Fruit fly (Drosophila melanogaster) whole organism, embryonic: Measurements from ENCODE around the gene CG34126.
A peak's percentile ranks its signal among the peaks of the same experiment; 100 is the strongest.

Experiments used
- Asciz ChIP-seq: fragments of 200-800 bp; sonication (Bioruptor generic); optimal IDR thresholded peaks from 2 replicates; lab custom pipeline; 2017; ENCODE audit warnings: missing biosample characterization, mild to moderate bottlenecking, missing genetic modification characterization, missing genetic modification reagents
- CG10267 ChIP-seq: fragments of 200-800 bp; sonication (Bioruptor generic); optimal IDR thresholded peaks from 2 replicates; lab custom pipeline; 2018; ENCODE audit warnings: missing biosample characterization, mild to moderate bottlenecking, missing genetic modification characterization, moderate library complexity
- CG10543 ChIP-seq: fragments of 200-800 bp; sonication (Bioruptor generic); optimal IDR thresholded peaks from 3 replicates; lab custom pipeline; 2017; ENCODE audit warnings: missing biosample characterization, mild to moderate bottlenecking, missing genetic modification characterization, moderate library complexity
- CG14014 ChIP-seq: fragments of 200-800 bp; sonication (Bioruptor generic); IDR thresholded peaks from 2 replicates; pipeline ENCODE4 v1.3.6; 2022; ENCODE audit warnings: missing biosample characterization, missing genetic modification characterization
- CG16813 ChIP-seq: fragments of 200-800 bp; sonication (Bioruptor generic); IDR thresholded peaks from 3 replicates; pipeline ENCODE4 v1.3.6; 2022; ENCODE audit warnings: missing biosample characterization, missing genetic modification characterization; ENCODE audit not compliant: partially characterized antibody
- CG17359 ChIP-seq: fragments of 200-800 bp; sonication (Bioruptor generic); optimal IDR thresholded peaks from 3 replicates; lab custom pipeline; 2018; ENCODE audit warnings: missing biosample characterization, mild to moderate bottlenecking, missing genetic modification characterization, moderate library complexity
- CG31388 ChIP-seq: fragments of 200-800 bp; sonication (Bioruptor generic); optimal IDR thresholded peaks from 2 replicates; lab custom pipeline; 2016; ENCODE audit warnings: missing biosample characterization, missing genetic modification characterization
- CG3163 ChIP-seq: fragments of 200-800 bp; sonication (Bioruptor generic); optimal IDR thresholded peaks from 3 replicates; lab custom pipeline; 2016; ENCODE audit warnings: missing biosample characterization, missing genetic modification characterization
- CG33213 ChIP-seq: fragments of 200-800 bp; sonication (Bioruptor generic); optimal IDR thresholded peaks from 3 replicates; lab custom pipeline; 2016; ENCODE audit warnings: missing biosample characterization, missing genetic modification characterization
- CG33557 ChIP-seq: fragments of 200-800 bp; sonication (Bioruptor generic); optimal IDR thresholded peaks from 2 replicates; lab custom pipeline; 2019; ENCODE audit warnings: missing biosample characterization, mild to moderate bottlenecking, missing genetic modification characterization, moderate library complexity
- CG4328 ChIP-seq: fragments of 200-800 bp; sonication (Bioruptor generic); optimal IDR thresholded peaks from 3 replicates; lab custom pipeline; 2017; ENCODE audit warnings: missing biosample characterization, missing genetic modification reagents, missing genetic modification characterization
- CG5180 ChIP-seq: fragments of 200-800 bp; sonication (Bioruptor generic); optimal IDR thresholded peaks from 3 replicates; lab custom pipeline; 2017; ENCODE audit warnings: missing biosample characterization, missing genetic modification characterization, mild to moderate bottlenecking, moderate library complexity, missing genetic modification reagents
- CG6854 ChIP-seq: fragments of 200-800 bp; sonication (Bioruptor generic); optimal IDR thresholded peaks from 3 replicates; lab custom pipeline; 2017; ENCODE audit warnings: missing biosample characterization, mild to moderate bottlenecking, missing genetic modification characterization
- CG7372 ChIP-seq: fragments of 200-800 bp; sonication (Bioruptor generic); IDR thresholded peaks from 2 replicates; pipeline ENCODE4 v1.3.6; 2022; ENCODE audit warnings: missing biosample characterization, missing genetic modification characterization
- CG8944 ChIP-seq: fragments of 200-800 bp; sonication (Bioruptor generic); optimal IDR thresholded peaks from 3 replicates; lab custom pipeline; 2016; ENCODE audit warnings: missing biosample characterization, missing genetic modification characterization
- CoRest ChIP-seq: fragments of 200-800 bp; sonication (Bioruptor generic); optimal IDR thresholded peaks from 3 replicates; lab custom pipeline; 2018; ENCODE audit warnings: missing biosample characterization, mild to moderate bottlenecking, missing genetic modification characterization, moderate library complexity
- Dfd ChIP-seq, 2 experiments: fragments of >200 bp; optimal IDR thresholded peaks; 2 replicates each; lab custom pipeline; 2017; ENCODE audit warnings: missing biosample characterization in 2 of 2, missing genetic modification characterization in 2 of 2
- Elba2 ChIP-seq: fragments of 200-800 bp; sonication (Bioruptor generic); optimal IDR thresholded peaks from 3 replicates; lab custom pipeline; 2016; ENCODE audit warnings: missing biosample characterization, missing genetic modification characterization
- MTF-1 ChIP-seq: fragments of 200-800 bp; sonication (Bioruptor generic); optimal IDR thresholded peaks from 2 replicates; lab custom pipeline; 2018; ENCODE audit warnings: missing biosample characterization, mild to moderate bottlenecking, missing genetic modification characterization, borderline replicate concordance
- NC2α ChIP-seq: fragments of 200-800 bp; sonication (Bioruptor generic); optimal IDR thresholded peaks from 2 replicates; lab custom pipeline; 2016; ENCODE audit warnings: missing biosample characterization, missing genetic modification characterization
- NFAT ChIP-seq: fragments of 200-800 bp; sonication (Bioruptor generic); IDR thresholded peaks from 2 replicates; pipeline ENCODE4 v1.3.6; 2022; ENCODE audit warnings: missing biosample characterization, missing genetic modification characterization
- NfI ChIP-seq: fragments of 200-800 bp; sonication (Bioruptor generic); optimal IDR thresholded peaks from 3 replicates; lab custom pipeline; 2018; ENCODE audit warnings: missing biosample characterization, mild to moderate bottlenecking, missing genetic modification characterization, moderate library complexity
- Poxn ChIP-seq: fragments of 200-800 bp; sonication (Bioruptor generic); IDR thresholded peaks from 2 replicates; pipeline ENCODE4 v1.3.6; 2022; ENCODE audit warnings: missing biosample characterization, missing genetic modification characterization
- Rfx ChIP-seq: fragments of 200-800 bp; sonication (Bioruptor generic); IDR thresholded peaks from 2 replicates; pipeline ENCODE4 v1.3.6; 2022; ENCODE audit warnings: missing biosample characterization, missing genetic modification characterization
- Sox102F ChIP-seq: fragments of 200-800 bp; sonication (Bioruptor generic); optimal IDR thresholded peaks from 2 replicates; lab custom pipeline; 2018; ENCODE audit warnings: missing biosample characterization, mild to moderate bottlenecking, missing genetic modification characterization, moderate library complexity
- ara ChIP-seq: fragments of 200-800 bp; sonication (Bioruptor generic); IDR thresholded peaks from 2 replicates; pipeline ENCODE4 v1.3.6; 2022; ENCODE audit warnings: missing biosample characterization, missing genetic modification characterization
- bcd ChIP-seq: fragments of 200-800 bp; sonication (Bioruptor generic); optimal IDR thresholded peaks from 2 replicates; lab custom pipeline; 2017; ENCODE audit warnings: missing biosample characterization, mild to moderate bottlenecking, missing genetic modification characterization
- cg ChIP-seq: fragments of 200-800 bp; sonication (Bioruptor generic); optimal IDR thresholded peaks from 3 replicates; lab custom pipeline; 2019; ENCODE audit warnings: missing biosample characterization, mild to moderate bottlenecking, missing genetic modification characterization, moderate library complexity
- dan ChIP-seq: fragments of 200-800 bp; sonication (Bioruptor generic); IDR thresholded peaks from 2 replicates; pipeline ENCODE4 v1.3.6; 2022; ENCODE audit warnings: missing biosample characterization, missing genetic modification characterization
- dysf ChIP-seq: fragments of 200-800 bp; sonication (Bioruptor generic); IDR thresholded peaks from 3 replicates; pipeline ENCODE4 v1.3.6; 2022; ENCODE audit warnings: missing biosample characterization, missing genetic modification characterization
- ems ChIP-seq: fragments of 200-800 bp; sonication (Bioruptor generic); optimal IDR thresholded peaks from 3 replicates; lab custom pipeline; 2016; ENCODE audit warnings: missing biosample characterization, missing genetic modification characterization
- exex ChIP-seq: fragments of 200-800 bp; sonication (Bioruptor generic); optimal IDR thresholded peaks from 4 replicates; lab custom pipeline; 2018; ENCODE audit warnings: missing biosample characterization, mild to moderate bottlenecking, missing genetic modification characterization, moderate library complexity
- fd3F ChIP-seq: fragments of 200-800 bp; sonication (Bioruptor generic); optimal IDR thresholded peaks from 2 replicates; lab custom pipeline; 2018; ENCODE audit warnings: missing biosample characterization, mild to moderate bottlenecking, missing genetic modification characterization, moderate library complexity
- grn ChIP-seq: fragments of 200-800 bp; sonication (Bioruptor generic); optimal IDR thresholded peaks from 3 replicates; lab custom pipeline; 2017; ENCODE audit warnings: missing biosample characterization, missing genetic modification characterization
- inv ChIP-seq: fragments of 200-800 bp; sonication (Bioruptor generic); IDR thresholded peaks from 2 replicates; pipeline ENCODE4 v1.3.6; 2022; ENCODE audit warnings: missing biosample characterization, missing genetic modification characterization; ENCODE audit not compliant: partially characterized antibody
- kah ChIP-seq: fragments of 200-800 bp; sonication (Bioruptor generic); optimal IDR thresholded peaks from 2 replicates; lab custom pipeline; 2018; ENCODE audit warnings: missing biosample characterization, mild to moderate bottlenecking, missing genetic modification characterization
- klu ChIP-seq: fragments of 200-800 bp; sonication (Bioruptor generic); IDR thresholded peaks from 2 replicates; pipeline ENCODE4 v1.3.6; 2022; ENCODE audit warnings: missing biosample characterization, missing genetic modification characterization
- lmd ChIP-seq: fragments of 200-800 bp; sonication (Bioruptor generic); IDR thresholded peaks from 2 replicates; pipeline ENCODE4 v1.3.6; 2022; ENCODE audit warnings: missing biosample characterization, missing genetic modification characterization
- maf-S ChIP-seq: fragments of 200-800 bp; sonication (Bioruptor generic); optimal IDR thresholded peaks from 2 replicates; lab custom pipeline; 2016; ENCODE audit warnings: missing biosample characterization, missing genetic modification characterization
- odd ChIP-seq: fragments of 200-800 bp; sonication (Bioruptor generic); optimal IDR thresholded peaks from 2 replicates; lab custom pipeline; 2017; ENCODE audit warnings: missing biosample characterization, mild to moderate bottlenecking, missing genetic modification characterization
- p53 ChIP-seq: fragments of 200-800 bp; sonication (Bioruptor generic); optimal IDR thresholded peaks from 2 replicates; lab custom pipeline; 2016; ENCODE audit warnings: missing biosample characterization, missing genetic modification characterization
- phol ChIP-seq: fragments of 200-800 bp; sonication (Bioruptor generic); optimal IDR thresholded peaks from 3 replicates; lab custom pipeline; 2018; ENCODE audit warnings: missing biosample characterization, mild to moderate bottlenecking, missing genetic modification characterization, moderate library complexity
- pzg ChIP-seq: fragments of 200-800 bp; sonication (Bioruptor generic); optimal IDR thresholded peaks from 3 replicates; lab custom pipeline; 2018; ENCODE audit warnings: missing biosample characterization, mild to moderate bottlenecking, missing genetic modification characterization, moderate library complexity
- row ChIP-seq: fragments of 200-800 bp; sonication (Bioruptor generic); IDR thresholded peaks from 3 replicates; pipeline ENCODE4 v1.3.6; 2022; ENCODE audit warnings: missing biosample characterization, missing genetic modification characterization
- run ChIP-seq: fragments of 200-800 bp; sonication (Bioruptor generic); optimal IDR thresholded peaks from 3 replicates; lab custom pipeline; 2018; ENCODE audit warnings: missing biosample characterization, mild to moderate bottlenecking, missing genetic modification characterization
- sim ChIP-seq: fragments of 200-800 bp; sonication (Bioruptor generic); IDR thresholded peaks from 2 replicates; pipeline ENCODE4 v1.3.6; 2022; ENCODE audit warnings: missing biosample characterization, missing genetic modification characterization
- slbo ChIP-seq: fragments of 200-800 bp; sonication (Bioruptor generic); IDR thresholded peaks from 2 replicates; pipeline ENCODE4 v1.3.6; 2022; ENCODE audit warnings: missing biosample characterization, missing genetic modification characterization
- sna ChIP-seq: fragments of 200-800 bp; sonication (Bioruptor generic); IDR thresholded peaks from 2 replicates; pipeline ENCODE4 v1.3.6; 2022; ENCODE audit warnings: missing biosample characterization, missing genetic modification characterization; ENCODE audit not compliant: partially characterized antibody
- zen2 ChIP-seq: fragments of 200-800 bp; sonication (Bioruptor generic); IDR thresholded peaks from 3 replicates; pipeline ENCODE4 v1.3.6; 2022; ENCODE audit warnings: missing biosample characterization, missing genetic modification characterization; ENCODE audit not compliant: partially characterized antibody

CG34126 gene

DNA sequence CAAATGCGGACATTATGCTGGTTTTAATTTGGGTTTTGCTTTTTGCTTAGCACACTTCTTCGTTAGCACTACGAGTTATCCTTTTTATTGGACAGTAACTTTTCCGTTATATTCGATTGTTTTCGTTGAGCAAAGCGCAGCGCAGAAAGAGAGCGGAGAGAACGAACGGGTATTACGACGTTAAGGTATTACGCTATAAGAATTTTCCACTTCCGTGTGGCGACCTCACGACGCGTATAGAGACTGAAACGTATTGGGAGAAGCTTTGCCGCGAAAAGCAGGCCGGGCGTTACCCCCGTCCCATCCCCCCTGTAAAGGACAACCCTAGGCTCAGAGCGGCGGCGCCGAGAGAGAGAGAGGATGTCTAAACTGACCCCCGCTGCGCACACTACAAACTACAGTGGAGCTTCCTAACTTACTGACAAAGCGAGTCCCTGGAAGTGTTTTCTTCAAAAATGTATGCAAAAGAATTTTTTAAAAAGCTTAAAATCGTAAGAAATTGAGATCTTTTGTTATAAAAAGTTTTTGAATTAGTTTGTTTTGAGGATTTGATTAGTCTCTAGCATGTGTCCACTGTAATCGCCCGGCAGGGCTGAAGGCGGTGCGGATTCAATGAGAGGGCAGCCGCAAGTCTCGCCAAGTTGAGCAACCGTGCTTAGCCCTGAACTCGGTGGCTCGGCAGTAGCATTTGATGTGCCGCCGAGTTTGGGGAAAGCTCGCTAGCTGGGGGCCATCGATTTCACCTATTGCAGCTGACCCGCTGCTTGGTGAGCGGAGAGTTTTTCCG, 23.5 kb downstream of the CG34126 start (continued):
- TF ChIP-seq grn, result peak; percentile 60
- TF ChIP-seq CoRest (tag; lab: Kevin White, UChicago), result peak; percentile 94
- peak; percentile 88 for TF ChIP-seq odd (GFP tag; lab: Kevin White, UChicago)
- TF ChIP-seq dan (GFP tag; lab: Robert Waterston, UW), result peak; percentile 78
- TF ChIP-seq CG33213, result peak; percentile 93
- peak; percentile 78 for TF ChIP-seq CG3163 (GFP tag; lab: Kevin White, UChicago)
- peak; percentile 97 for TF ChIP-seq dysf (GFP tag; lab: Robert Waterston, UW)
- TF ChIP-seq NFAT, result peak; percentile 92
- peak; percentile 76 for TF ChIP-seq MTF-1 (GFP tag; lab: Kevin White, UChicago)
- peak; percentile 81 for TF ChIP-seq sim (GFP tag; lab: Robert Waterston, UW)
- TF ChIP-seq Sox102F, result peak; percentile 94
- no peak for TF ChIP-seq Elba2 (GFP tag; lab: Kevin White, UChicago)
- TF ChIP-seq pzg (GFP tag; lab: Kevin White, UChicago), result peak; percentile 28
- peak; percentile 98 for TF ChIP-seq Rfx (GFP tag; lab: Robert Waterston, UW)
- peak; percentile 83 for TF ChIP-seq CG5180
- peak; percentile 81 for TF ChIP-seq kah (GFP tag; lab: Kevin White, UChicago)
- TF ChIP-seq CG10543, result peak; percentile 95
- peak; percentile 97 for TF ChIP-seq CG17359 (tag; lab: Kevin White, UChicago)
- peak; percentile 94 for TF ChIP-seq CG8944 (GFP tag; lab: Kevin White, UChicago)
- peak; percentile 94 for TF ChIP-seq CG7372 (GFP tag; lab: Robert Waterston, UW)
- peak; percentile 85 for TF ChIP-seq CG10267 (tag; lab: Kevin White, UChicago)
- peak; percentile 98 for TF ChIP-seq CG14014
- TF ChIP-seq Dfd (GFP tag; optimal IDR thresholded peaks at IDR 0.05; lab: Kevin White, UChicago), result no peak
- TF ChIP-seq ara (GFP tag; lab: Robert Waterston, UW), result peak; percentile 92
- no peak for TF ChIP-seq CG16813
- 0 out of 2 replicates have a peak, but pooled peaks have one; percentile 13 for TF ChIP-seq sna
- TF ChIP-seq p53 (GFP tag; lab: Kevin White, UChicago), result peak; percentile 89
- peak; percentile 94 for TF ChIP-seq ems
- TF ChIP-seq exex (tag; lab: Kevin White, UChicago), result peak; percentile 88
- TF ChIP-seq maf-S, result peak; percentile 93
- TF ChIP-seq Poxn (GFP tag; lab: Robert Waterston, UW), result peak; percentile 85
- TF ChIP-seq zen2, result no peak
- peak; percentile 83 for TF ChIP-seq NC2α (GFP tag; lab: Kevin White, UChicago)
- TF ChIP-seq cg, result no peak
- TF ChIP-seq Asciz, result peak; percentile 89
- TF ChIP-seq slbo (GFP tag; lab: Robert Waterston, UW), result peak; percentile 98
- TF ChIP-seq fd3F (GFP tag; lab: Kevin White, UChicago), result peak; percentile 94
- TF ChIP-seq CG33557, result peak; percentile 67
- TF ChIP-seq NfI (GFP tag; lab: Kevin White, UChicago), result peak; percentile 96
- peak; percentile 96 for TF ChIP-seq lmd
- no peak for TF ChIP-seq inv (GFP tag; lab: Robert Waterston, UW)
- TF ChIP-seq klu (GFP tag; lab: Robert Waterston, UW), result peak; percentile 92
- peak; percentile 79 for TF ChIP-seq CG31388
- peak; percentile 90 for TF ChIP-seq phol (tag; lab: Kevin White, UChicago)
- TF ChIP-seq CG4328 (GFP tag; lab: Kevin White, UChicago), result peak; percentile 87
- peak; percentile 84 for TF ChIP-seq run (tag; lab: Kevin White, UChicago)
- peak; percentile 98 for TF ChIP-seq row (GFP tag; lab: Robert Waterston, UW)
- peak; percentile 94 for TF ChIP-seq CG6854
- peak; percentile 94 for TF ChIP-seq bcd
